Worm (Caenorhabditis elegans) whole organism, young adult: ENCODE measurements around the gene cdr-3.

Experiments used
- D2030.7 ChIP-seq: fragments of 200-800 bp; sonication (Bioruptor generic); IDR thresholded peaks from 2 replicates; pipeline ENCODE4 v1.3.6; 2022; ENCODE audit warnings: missing genetic modification reagents, missing genetic modification characterization, missing compliant biosample characterization
- F37B4.10 ChIP-seq: fragments of 200-800 bp; sonication (Bioruptor generic); IDR thresholded peaks from 2 replicates; pipeline ENCODE4 v1.3.6; 2022; ENCODE audit warnings: missing genetic modification characterization, missing compliant biosample characterization
- F49E8.2 ChIP-seq: sonication (generic microtip); optimal IDR thresholded peaks from 3 replicates; lab custom pipeline; 2017; ENCODE audit warnings: missing genetic modification characterization, mild to moderate bottlenecking, missing compliant biosample characterization, antibody characterized with exemption, moderate library complexity; ENCODE audit not compliant: insufficient read depth
- F52B5.7 ChIP-seq: sonication (generic microtip); optimal IDR thresholded peaks from 2 replicates; lab custom pipeline; 2016; ENCODE audit warnings: mild to moderate bottlenecking, missing genetic modification characterization, missing compliant biosample characterization
- F55B11.4 ChIP-seq: sonication (generic microtip); optimal IDR thresholded peaks from 2 replicates; lab custom pipeline; 2016; ENCODE audit warnings: missing compliant biosample characterization, missing genetic modification characterization, borderline replicate concordance; ENCODE audit not compliant: insufficient read depth
- F57C9.4 ChIP-seq: sonication (generic microtip); optimal IDR thresholded peaks from 2 replicates; lab custom pipeline; 2017; ENCODE audit warnings: mild to moderate bottlenecking, missing genetic modification characterization, missing compliant biosample characterization
- athp-1 ChIP-seq: sonication (generic microtip); optimal IDR thresholded peaks from 2 replicates; lab custom pipeline; 2017; ENCODE audit warnings: mild to moderate bottlenecking, missing genetic modification characterization, missing compliant biosample characterization
- attf-3 ChIP-seq: fragments of 200-800 bp; sonication (Bioruptor generic); conservative IDR thresholded peaks from 2 replicates; pipeline ENCODE4 v1.3.6; 2022; ENCODE audit warnings: missing genetic modification reagents, missing genetic modification characterization, missing compliant biosample characterization
- bed-1 ChIP-seq: fragments of 200-800 bp; sonication (Bioruptor generic); IDR thresholded peaks from 2 replicates; pipeline ENCODE4 v1.3.6; 2022; ENCODE audit warnings: missing genetic modification reagents, missing genetic modification characterization, missing compliant biosample characterization
- ccch-3 ChIP-seq: fragments of 200-800 bp; sonication (Bioruptor generic); optimal IDR thresholded peaks from 2 replicates; lab custom pipeline; 2018; ENCODE audit warnings: mild to moderate bottlenecking, missing genetic modification characterization, missing compliant biosample characterization
- ceh-100 ChIP-seq: fragments of 200-800 bp; sonication (Bioruptor generic); IDR thresholded peaks from 2 replicates; pipeline ENCODE4 v1.3.6; 2022; ENCODE audit warnings: missing genetic modification reagents, missing genetic modification characterization, missing compliant biosample characterization
- ceh-79 ChIP-seq: sonication (generic microtip); optimal IDR thresholded peaks from 2 replicates; lab custom pipeline; 2017; ENCODE audit warnings: mild to moderate bottlenecking, missing genetic modification characterization, missing compliant biosample characterization
- ceh-91 ChIP-seq: fragments of 200-800 bp; sonication (Bioruptor generic); IDR thresholded peaks from 2 replicates; pipeline ENCODE4 v1.3.6; 2022; ENCODE audit warnings: missing genetic modification reagents, missing genetic modification characterization, missing compliant biosample characterization
- dpff-1 ChIP-seq: sonication (generic microtip); optimal IDR thresholded peaks from 2 replicates; lab custom pipeline; 2017; ENCODE audit warnings: mild to moderate bottlenecking, missing genetic modification characterization, missing compliant biosample characterization
- dpl-1 ChIP-seq: fragments of 150-350 bp; optimal IDR thresholded peaks from 2 replicates; lab custom pipeline; 2014; ENCODE audit warnings: missing biosample characterization, missing genetic modification reagents, missing genetic modification characterization
- efl-1 ChIP-seq: fragments of 150-350 bp; optimal IDR thresholded peaks from 2 replicates; lab custom pipeline; 2014; ENCODE audit warnings: missing biosample characterization, missing genetic modification reagents, missing genetic modification characterization
- egrh-3 ChIP-seq: fragments of 200-800 bp; sonication (Bioruptor generic); IDR thresholded peaks from 2 replicates; pipeline ENCODE4 v1.3.6; 2022; ENCODE audit warnings: missing genetic modification reagents, missing genetic modification characterization, missing compliant biosample characterization
- him-1 ChIP-seq: sonication (generic microtip); optimal IDR thresholded peaks from 2 replicates; lab custom pipeline; 2016; ENCODE audit warnings: missing genotype, missing genetic modification reagents, missing genetic modification characterization, missing compliant biosample characterization
- hlh-26 ChIP-seq: fragments of 200-800 bp; sonication (Bioruptor generic); conservative IDR thresholded peaks from 2 replicates; pipeline ENCODE4 v1.3.6; 2022; ENCODE audit warnings: missing genetic modification reagents, missing genetic modification characterization, missing compliant biosample characterization
- hmg-1.2 ChIP-seq: fragments of 200-800 bp; sonication (Bioruptor generic); IDR thresholded peaks from 2 replicates; pipeline ENCODE4 v1.3.6; 2022; ENCODE audit warnings: missing genetic modification reagents, missing genetic modification characterization, missing compliant biosample characterization
- hsf-1 ChIP-seq: fragments of 200-800 bp; sonication (Bioruptor generic); IDR thresholded peaks from 2 replicates; pipeline ENCODE4 v1.3.6; 2022; ENCODE audit warnings: missing genetic modification reagents, missing genetic modification characterization, missing compliant biosample characterization
- let-526 ChIP-seq: fragments of 200-800 bp; sonication (Bioruptor generic); IDR thresholded peaks from 2 replicates; pipeline ENCODE4 v1.3.6; 2022; ENCODE audit warnings: missing genetic modification reagents, missing genetic modification characterization, missing compliant biosample characterization
- let-607 ChIP-seq, 2 experiments: fragments of 200-800 bp in 1 of 2; sonication (Bioruptor generic) in 1 of 2; sonication (generic microtip) in 1 of 2; optimal IDR thresholded peaks; 2 replicates each; lab custom pipeline; 2016 to 2018; ENCODE audit warnings: mild to moderate bottlenecking in 2 of 2, missing compliant biosample characterization in 2 of 2, missing genetic modification characterization in 2 of 2, moderate library complexity in 2 of 2, missing genotype in 1 of 2
- lin-26 ChIP-seq: fragments of 200-800 bp; sonication (Bioruptor generic); IDR thresholded peaks from 2 replicates; pipeline ENCODE4 v1.3.6; 2022; ENCODE audit warnings: missing genetic modification reagents, missing genetic modification characterization, missing compliant biosample characterization
- lin-40 ChIP-seq: sonication (generic microtip); optimal IDR thresholded peaks from 2 replicates; lab custom pipeline; 2016; ENCODE audit warnings: missing genetic modification characterization, mild to moderate bottlenecking, missing compliant biosample characterization, missing genotype, missing genetic modification reagents
- lin-54 ChIP-seq: fragments of 200-800 bp; sonication (Bioruptor generic); optimal IDR thresholded peaks from 2 replicates; lab custom pipeline; 2018; ENCODE audit warnings: mild to moderate bottlenecking, missing genetic modification characterization, missing compliant biosample characterization
- lsy-27 ChIP-seq: sonication (generic microtip); optimal IDR thresholded peaks from 2 replicates; lab custom pipeline; 2017; ENCODE audit warnings: missing genetic modification characterization, mild to moderate bottlenecking, missing compliant biosample characterization, antibody characterized with exemption, missing genotype, borderline replicate concordance; ENCODE audit not compliant: insufficient read depth
- mel-28 ChIP-seq: sonication (generic microtip); optimal IDR thresholded peaks from 2 replicates; lab custom pipeline; 2016; ENCODE audit warnings: borderline replicate concordance, mild to moderate bottlenecking, missing genetic modification characterization, missing compliant biosample characterization
- nfya-2 ChIP-seq: fragments of 200-800 bp; sonication (Bioruptor generic); IDR thresholded peaks from 2 replicates; pipeline ENCODE4 v1.3.6; 2022; ENCODE audit warnings: missing genetic modification reagents, missing genetic modification characterization, missing compliant biosample characterization
- nhr-120 ChIP-seq: fragments of 200-800 bp; sonication (Bioruptor generic); IDR thresholded peaks from 2 replicates; pipeline ENCODE4 v1.3.6; 2022; ENCODE audit warnings: missing genetic modification characterization, missing compliant biosample characterization
- pbrm-1 ChIP-seq: fragments of 200-800 bp; sonication (Bioruptor generic); IDR thresholded peaks from 2 replicates; pipeline ENCODE4 v1.3.6; 2022; ENCODE audit warnings: missing genetic modification reagents, missing genetic modification characterization, missing compliant biosample characterization
- repo-1 ChIP-seq: sonication (generic microtip); optimal IDR thresholded peaks from 2 replicates; lab custom pipeline; 2017; ENCODE audit warnings: mild to moderate bottlenecking, missing genetic modification characterization, missing compliant biosample characterization
- rpc-1 ChIP-seq, 2 experiments: fragments of 150-350 bp in 1 of 2; sonication (generic microtip) in 1 of 2; optimal IDR thresholded peaks; 2 replicates each; lab custom pipeline; 2014 to 2018; ENCODE audit warnings: missing biosample characterization in 1 of 2, missing genetic modification characterization in 1 of 2, missing genetic modification reagents in 1 of 2, missing genotype in 1 of 2
- sea-2 ChIP-seq: fragments of 200-800 bp; sonication (Bioruptor generic); IDR thresholded peaks from 2 replicates; pipeline ENCODE4 v1.3.6; 2022; ENCODE audit warnings: missing genetic modification characterization, missing compliant biosample characterization
- snpc-1.3 ChIP-seq: sonication (generic microtip); optimal IDR thresholded peaks from 2 replicates; lab custom pipeline; 2017; ENCODE audit warnings: missing genetic modification characterization, mild to moderate bottlenecking, missing compliant biosample characterization, antibody characterized with exemption, moderate library complexity, missing genotype, missing genetic modification reagents; ENCODE audit not compliant: insufficient read depth
- unc-62 ChIP-seq: fragments of 150-350 bp; optimal IDR thresholded peaks from 2 replicates; lab custom pipeline; 2014; ENCODE audit warnings: missing biosample characterization, missing genetic modification reagents, missing genetic modification characterization
- xnd-1 ChIP-seq: sonication (generic microtip); optimal IDR thresholded peaks from 2 replicates; lab custom pipeline; 2016; ENCODE audit warnings: missing genotype, missing genetic modification reagents, missing genetic modification characterization, missing compliant biosample characterization
- zfh-2 ChIP-seq: fragments of 200-800 bp; sonication (Bioruptor generic); conservative IDR thresholded peaks from 2 replicates; pipeline ENCODE4 v1.3.6; 2022; ENCODE audit warnings: missing genetic modification reagents, missing genetic modification characterization, missing compliant biosample characterization
- ztf-3 ChIP-seq: fragments of 200-800 bp; sonication (Bioruptor generic); optimal IDR thresholded peaks from 2 replicates; lab custom pipeline; 2018; ENCODE audit warnings: mild to moderate bottlenecking, missing genetic modification characterization, missing compliant biosample characterization

cdr-3 gene

DNA sequence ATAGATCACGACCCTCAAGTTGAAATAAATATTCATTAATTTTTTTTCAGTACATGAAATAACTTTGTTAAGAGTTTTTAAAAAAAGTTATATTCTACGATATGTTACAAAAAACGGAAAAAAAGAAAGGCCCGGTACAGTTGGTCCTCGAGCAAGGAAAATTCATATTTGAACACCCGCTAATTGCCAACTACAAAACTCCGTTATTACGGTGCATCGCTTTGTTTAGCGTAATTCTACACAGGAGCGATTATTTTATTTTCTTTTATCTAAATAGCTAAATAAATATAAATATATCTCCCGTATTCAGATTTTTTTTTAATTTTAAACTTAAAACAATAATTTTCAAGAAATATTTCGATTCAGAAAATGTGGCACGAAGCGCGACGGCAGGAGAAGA, 33.3 kb upstream of the cdr-3 start, which contains the start of gene F28C1.1:
Gene F28C1.1 (plus strand): TSS at position 365 of the 400 bp plus-strand sequence.
- no peak for TF ChIP-seq xnd-1 (tag; lab: Kevin White, UChicago)
- no peak for TF ChIP-seq D2030.7 (GFP tag; lab: Robert Waterston, UW)
- TF ChIP-seq ceh-79 (tag; lab: Kevin White, UChicago) = no peak
- no peak for TF ChIP-seq let-607 (tag; optimal IDR thresholded peaks at IDR 0.05; lab: Kevin White, UChicago)
- peak; percentile 7 for TF ChIP-seq dpl-1
- peak; percentile 51 for TF ChIP-seq efl-1 (GFP tag; lab: Kevin White, UChicago)
- TF ChIP-seq attf-3 (GFP tag; lab: Robert Waterston, UW) = peak; percentile 93
- no peak for TF ChIP-seq lin-26 (GFP tag; lab: Robert Waterston, UW)
- TF ChIP-seq, all 124 proteins: peak for 3

DNA sequence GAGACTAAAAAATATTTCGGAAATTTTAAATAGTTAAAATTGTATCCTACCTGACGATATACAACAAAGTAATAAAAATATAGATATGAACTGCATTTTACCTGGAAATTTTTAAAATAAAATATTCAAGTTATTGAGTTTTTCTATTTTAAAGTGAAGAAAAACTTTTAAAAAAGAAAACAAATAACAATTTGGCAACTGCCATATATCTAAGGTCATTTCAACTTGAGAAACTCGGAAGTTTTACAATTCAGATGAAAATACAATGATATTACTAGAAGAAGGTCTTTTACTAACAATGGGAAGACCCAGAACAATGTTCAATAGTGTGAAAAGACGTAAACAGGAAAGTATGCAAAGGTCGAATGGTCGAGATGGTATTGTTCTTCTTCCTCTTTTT, 32.7 kb upstream of the cdr-3 start, which contains the start of gene C54D10.10:
Gene C54D10.10 (minus strand): TSS at position 101 of the 400 bp plus-strand sequence.
- TF ChIP-seq him-1 (no peak), F52B5.7 (no peak), dpff-1 (tag; lab: Kevin White, UChicago) (no peak)

DNA sequence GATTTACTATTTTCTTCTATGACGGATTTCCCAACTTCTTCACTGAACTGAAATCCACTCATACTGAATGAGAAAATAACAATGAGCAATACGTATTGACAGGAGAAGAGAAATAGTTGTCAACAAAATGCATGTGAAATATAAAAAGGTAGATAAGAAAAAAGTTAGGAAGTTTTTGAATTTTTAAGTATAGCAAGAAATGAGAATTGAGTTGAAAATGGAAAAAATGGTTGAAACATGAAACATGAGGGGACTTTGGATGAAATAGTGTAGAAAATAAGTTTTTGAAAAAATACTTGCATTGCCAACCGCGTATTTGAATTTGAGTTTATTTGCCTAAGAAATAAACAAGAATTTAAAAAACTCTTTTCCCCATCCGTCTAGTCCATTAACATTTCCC, 29.7 kb upstream of the cdr-3 start, which contains the start of the genes pals-38 and C54D10.9:
Gene pals-38 (minus strand): TSS at position 101 of the 400 bp plus-strand sequence.
Gene C54D10.9 (plus strand): TSS at position 259 of the 400 bp plus-strand sequence.
- no peak for TF ChIP-seq snpc-1.3 (tag; lab: Kevin White, UChicago)
- TF ChIP-seq sea-2 (GFP tag; lab: Robert Waterston, UW) = no peak
- TF ChIP-seq lin-40 (tag; lab: Kevin White, UChicago) = no peak
- TF ChIP-seq athp-1 (tag; lab: Kevin White, UChicago) = no peak
- no peak for TF ChIP-seq dpl-1
- no peak for TF ChIP-seq let-526 (GFP tag; lab: Robert Waterston, UW)
- no peak for TF ChIP-seq ccch-3
- TF ChIP-seq F49E8.2 (tag; lab: Kevin White, UChicago) = no peak
- TF ChIP-seq rpc-1 (optimal IDR thresholded peaks at IDR 0.05; lab: Kevin White, UChicago) = no peak
- no peak for TF ChIP-seq rpc-1 (tag; optimal IDR thresholded peaks at IDR 0.05; lab: Kevin White, UChicago)
- no peak for TF ChIP-seq mel-28 (tag; lab: Kevin White, UChicago)
- TF ChIP-seq xnd-1 (tag; lab: Kevin White, UChicago) = no peak
- TF ChIP-seq bed-1 (GFP tag; lab: Robert Waterston, UW) = no peak
- no peak for TF ChIP-seq ceh-91 (GFP tag; lab: Robert Waterston, UW)
- no peak for TF ChIP-seq zfh-2 (GFP tag; lab: Robert Waterston, UW)
- no peak for TF ChIP-seq egrh-3 (GFP tag; lab: Robert Waterston, UW)
- TF ChIP-seq unc-62 (GFP tag; lab: Kevin White, UChicago) = no peak
- TF ChIP-seq hmg-1.2 (GFP tag; lab: Robert Waterston, UW) = no peak
- TF ChIP-seq, all 124 proteins: peak for 0

DNA sequence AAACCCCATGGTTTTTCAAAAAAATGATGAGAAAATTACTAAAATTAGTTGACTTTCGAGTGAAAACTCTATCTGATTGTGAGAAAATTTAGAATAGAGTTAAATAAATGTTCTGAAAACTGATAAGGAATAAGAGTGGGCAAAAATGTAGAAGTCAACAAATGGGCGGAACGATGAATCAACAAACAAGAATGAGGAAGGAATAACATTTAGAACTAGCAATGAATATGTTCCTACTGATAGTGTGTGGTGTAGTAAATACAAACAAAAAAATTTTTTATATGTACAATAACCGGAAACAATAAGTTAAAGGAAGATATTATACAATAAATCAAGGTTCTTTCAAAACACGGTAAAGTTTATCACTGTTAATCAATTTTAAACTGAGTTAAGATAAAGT, 26.6 kb upstream of the cdr-3 start, which contains the start of gene pals-39:
Gene pals-39 (minus strand): TSS at position 101 of the 400 bp plus-strand sequence.
- TF ChIP-seq sea-2 (GFP tag; lab: Robert Waterston, UW) (no peak), nhr-120 (GFP tag; lab: Robert Waterston, UW) (no peak), pbrm-1 (no peak), F37B4.10 (GFP tag; lab: Robert Waterston, UW) (no peak), hlh-26 (GFP tag; lab: Robert Waterston, UW) (no peak), rpc-1 (optimal IDR thresholded peaks at IDR 0.05; lab: Kevin White, UChicago) (no peak), rpc-1 (tag; optimal IDR thresholded peaks at IDR 0.05; lab: Kevin White, UChicago) (no peak), ceh-100 (GFP tag; lab: Robert Waterston, UW) (no peak), F52B5.7 (no peak), nfya-2 (GFP tag; lab: Robert Waterston, UW) (no peak), repo-1 (tag; lab: Kevin White, UChicago) (no peak), hsf-1 (GFP tag; lab: Robert Waterston, UW) (no peak), him-1 (no peak), egrh-3 (GFP tag; lab: Robert Waterston, UW) (no peak), lin-54 (no peak), F57C9.4 (tag; lab: Kevin White, UChicago) (no peak), lsy-27 (no peak), bed-1 (GFP tag; lab: Robert Waterston, UW) (no peak), F55B11.4 (tag; lab: Kevin White, UChicago) (no peak), ztf-3 (GFP tag; lab: Kevin White, UChicago) (no peak)
